Fruit fly (Drosophila melanogaster): ENCODE measurements around the gene jp.
A peak's percentile ranks its signal among the peaks of the same experiment; 100 is the strongest.

The jp gene

dm6 chr2L:9560045-9560587 is 6.4 kb downstream of the jp start (continued):
- TF ChIP-seq disco-r (GFP tag; optimal IDR thresholded peaks at IDR 0.05) (no peak), CG13424 (tag; optimal IDR thresholded peaks at IDR 0.05) (no peak), cwo (GFP tag; optimal IDR thresholded peaks at IDR 0.05) (no peak), CG32532 (GFP tag; IDR thresholded peaks at IDR 0.05) (peak; percentile 9; the same call in 1 of the 2 replicates), CG7372 (GFP tag; IDR thresholded peaks at IDR 0.05) (peak; percentile 53; the same call in 1 of the 2 replicates), CG6813 (GFP tag; optimal IDR thresholded peaks at IDR 0.05) (no peak), CG11560 (tag; IDR thresholded peaks at IDR 0.05) (0 out of 3 replicates have a peak, but pooled peaks have one; percentile 31), her (GFP tag; optimal IDR thresholded peaks at IDR 0.05) (no peak), Blimp-1 (GFP tag; optimal IDR thresholded peaks at IDR 0.05) (no peak), corto (GFP tag; optimal IDR thresholded peaks at IDR 0.05) (no peak), CG15514 (GFP tag; optimal IDR thresholded peaks at IDR 0.05) (no peak), CG14965 (GFP tag; optimal IDR thresholded peaks at IDR 0.05; ENCODE audit: borderline replicate concordance) (no peak), Drgx (GFP tag; IDR thresholded peaks at IDR 0.05) (peak; percentile 57; the same call in 1 of the 2 replicates), D (optimal IDR thresholded peaks at IDR 0.05) (no peak), D (GFP tag; optimal IDR thresholded peaks at IDR 0.05) (no peak), CG10979 (tag; optimal IDR thresholded peaks at IDR 0.05) (no peak), Dbx (GFP tag; IDR thresholded peaks at IDR 0.05) (peak; percentile 32; the same call in 1 of the 3 replicates), cato (GFP tag; optimal IDR thresholded peaks at IDR 0.05; ENCODE audit: borderline replicate concordance) (no peak), CG31441 (GFP tag; IDR thresholded peaks at IDR 0.05) (no peak), Dll (GFP tag; IDR thresholded peaks at IDR 0.05; ENCODE audit: partially characterized antibody) (no peak), CG17328 (GFP tag; IDR thresholded peaks at IDR 0.05) (no peak), CG1602 (GFP tag; optimal IDR thresholded peaks at IDR 0.05) (no peak), ATbp (GFP tag; optimal IDR thresholded peaks at IDR 0.05) (no peak), Adf1 (GFP tag; IDR thresholded peaks at IDR 0.05) (no peak), Rx (GFP tag; IDR thresholded peaks at IDR 0.05) (no peak), CG7271 (tag; optimal IDR thresholded peaks at IDR 0.05) (no peak), Vsx1 (GFP tag; optimal IDR thresholded peaks at IDR 0.05) (no peak), C15 (GFP tag; IDR thresholded peaks at IDR 0.05) (no peak), sna (GFP tag; IDR thresholded peaks at IDR 0.05; ENCODE audit: partially characterized antibody) (no peak), CG8359 (GFP tag; optimal IDR thresholded peaks at IDR 0.05; ENCODE audit: borderline replicate concordance) (no peak), CG18476 (GFP tag; optimal IDR thresholded peaks at IDR 0.05) (no peak), tio (GFP tag; optimal IDR thresholded peaks at IDR 0.05) (no peak), CG4404 (GFP tag; IDR thresholded peaks at IDR 0.05) (no peak), Ets65A (GFP tag) (peak; percentile 47), cad (GFP tag; optimal IDR thresholded peaks at IDR 0.05) (no peak), sr (GFP tag; IDR thresholded peaks at IDR 0.05) (no peak), CG43689 (GFP tag; IDR thresholded peaks at IDR 0.05) (no peak), gsb-n (tag; optimal IDR thresholded peaks at IDR 0.05) (no peak), row (GFP tag; IDR thresholded peaks at IDR 0.05) (no peak), CG10959 (GFP tag; IDR thresholded peaks at IDR 0.05) (no peak), CG12744 (GFP tag; optimal IDR thresholded peaks at IDR 0.05) (no peak), chm (GFP tag; IDR thresholded peaks at IDR 0.05) (no peak), MESR4 (GFP tag; optimal IDR thresholded peaks at IDR 0.05) (no peak), CG31388 (GFP tag; optimal IDR thresholded peaks at IDR 0.05) (no peak), Opbp (GFP tag; IDR thresholded peaks at IDR 0.05; ENCODE audit: partially characterized antibody) (no peak), Pdp1 (GFP tag; optimal IDR thresholded peaks at IDR 0.05) (no peak), rib (GFP tag; IDR thresholded peaks at IDR 0.05) (0 out of 2 replicates have a peak, but pooled peaks have one; percentile 28), br (optimal IDR thresholded peaks at IDR 0.05) (no peak), Med (GFP tag) (peak; percentile 70), B-H1 (GFP tag; IDR thresholded peaks at IDR 0.05) (no peak), Deaf1 (tag; optimal IDR thresholded peaks at IDR 0.05) (peak; percentile 70)

Data from whole organism, embryonic.